Fruit fly (Drosophila melanogaster) whole organism, embryonic: Measurements from ENCODE around the gene CG14102.

Experiments used
- Adf1 ChIP-seq: fragments of 200-800 bp; sonication (Bioruptor generic); IDR thresholded peaks from 2 replicates; pipeline ENCODE4 v1.3.6; 2022; ENCODE audit warnings: missing biosample characterization, missing genetic modification characterization
- Bdp1 ChIP-seq: fragments of 200-800 bp; sonication (Bioruptor generic); optimal IDR thresholded peaks from 3 replicates; lab custom pipeline; 2016; ENCODE audit warnings: missing biosample characterization, missing genetic modification characterization
- CG11085 ChIP-seq: fragments of 200-800 bp; sonication (Bioruptor generic); IDR thresholded peaks from 2 replicates; pipeline ENCODE4 v1.3.6; 2022; ENCODE audit warnings: missing biosample characterization, missing genetic modification characterization
- CG12104 ChIP-seq: fragments of 200-800 bp; sonication (Bioruptor generic); optimal IDR thresholded peaks from 3 replicates; lab custom pipeline; 2016; ENCODE audit warnings: missing biosample characterization, missing genetic modification characterization
- CG12236 ChIP-seq: fragments of 200-800 bp; sonication (Bioruptor generic); optimal IDR thresholded peaks from 2 replicates; lab custom pipeline; 2016; ENCODE audit warnings: missing biosample characterization, missing genetic modification characterization
- CG12299 ChIP-seq: fragments of 200-800 bp; sonication (Bioruptor generic); optimal IDR thresholded peaks from 2 replicates; lab custom pipeline; 2018; ENCODE audit warnings: missing biosample characterization, mild to moderate bottlenecking, missing genetic modification characterization
- CG14441 ChIP-seq: fragments of 200-800 bp; sonication (Bioruptor generic); IDR thresholded peaks from 2 replicates; pipeline ENCODE4 v1.3.6; 2022; ENCODE audit warnings: missing biosample characterization, missing genetic modification characterization
- CG18011 ChIP-seq: fragments of 200-800 bp; sonication (Bioruptor generic); optimal IDR thresholded peaks from 2 replicates; lab custom pipeline; 2017; ENCODE audit warnings: missing biosample characterization, missing genetic modification characterization, mild to moderate bottlenecking, moderate library complexity, missing genotype
- CG1832 ChIP-seq: fragments of 200-800 bp; sonication (Bioruptor generic); optimal IDR thresholded peaks from 2 replicates; lab custom pipeline; 2017; ENCODE audit warnings: missing biosample characterization, mild to moderate bottlenecking, missing genetic modification characterization, inconsistent platforms
- CG2116 ChIP-seq: fragments of 200-800 bp; sonication (Bioruptor generic); optimal IDR thresholded peaks from 3 replicates; lab custom pipeline; 2018; ENCODE audit warnings: missing biosample characterization, mild to moderate bottlenecking, missing genetic modification characterization
- CG3281 ChIP-seq: fragments of 200-800 bp; sonication (Bioruptor generic); optimal IDR thresholded peaks from 3 replicates; lab custom pipeline; 2017; ENCODE audit warnings: missing biosample characterization, mild to moderate bottlenecking, missing genetic modification characterization
- CG34224 ChIP-seq: fragments of 200-800 bp; sonication (Bioruptor generic); IDR thresholded peaks from 3 replicates; pipeline ENCODE4 v1.3.6; 2022; ENCODE audit warnings: missing biosample characterization, missing genetic modification characterization; ENCODE audit not compliant: partially characterized antibody
- CG3726 ChIP-seq: fragments of 200-800 bp; sonication (Bioruptor generic); IDR thresholded peaks from 3 replicates; pipeline ENCODE4, ENCODE4 v1.3.6; 2022; ENCODE audit warnings: missing biosample characterization, missing genetic modification characterization
- CG4820 ChIP-seq: fragments of 200-800 bp; sonication (Bioruptor generic); optimal IDR thresholded peaks from 3 replicates; lab custom pipeline; 2016; ENCODE audit warnings: missing biosample characterization, missing genetic modification characterization
- CG6654 ChIP-seq: fragments of 200-800 bp; sonication (Bioruptor generic); optimal IDR thresholded peaks from 2 replicates; lab custom pipeline; 2017; ENCODE audit warnings: missing biosample characterization, mild to moderate bottlenecking, missing genetic modification characterization
- CG8478 ChIP-seq: fragments of >200 bp; optimal IDR thresholded peaks from 2 replicates; lab custom pipeline; 2018
- Camta ChIP-seq: fragments of 200-800 bp; sonication (Bioruptor generic); optimal IDR thresholded peaks from 2 replicates; lab custom pipeline; 2016; ENCODE audit warnings: missing biosample characterization, missing genetic modification characterization
- CoRest ChIP-seq: fragments of 200-800 bp; sonication (Bioruptor generic); optimal IDR thresholded peaks from 3 replicates; lab custom pipeline; 2018; ENCODE audit warnings: missing biosample characterization, mild to moderate bottlenecking, missing genetic modification characterization, moderate library complexity
- Dip3 ChIP-seq: fragments of 200-800 bp; sonication (Bioruptor generic); optimal IDR thresholded peaks from 3 replicates; lab custom pipeline; 2016; ENCODE audit warnings: missing biosample characterization, missing genetic modification characterization
- Drgx ChIP-seq: fragments of 200-800 bp; sonication (Bioruptor generic); IDR thresholded peaks from 2 replicates; pipeline ENCODE4 v1.3.6; 2022; ENCODE audit warnings: missing biosample characterization, missing genetic modification characterization
- Ets65A ChIP-seq: fragments of 200-800 bp; sonication (Bioruptor generic); peaks from one replicate; lab custom pipeline; 2016; ENCODE audit warnings: missing biosample characterization, missing genetic modification characterization
- Fer2 ChIP-seq: fragments of 200-800 bp; sonication (Bioruptor generic); optimal IDR thresholded peaks from 2 replicates; lab custom pipeline; 2018; ENCODE audit warnings: missing biosample characterization, mild to moderate bottlenecking, missing genetic modification characterization, moderate library complexity
- HLH3B ChIP-seq: fragments of 200-800 bp; sonication (Bioruptor generic); IDR thresholded peaks from 2 replicates; pipeline ENCODE4 v1.3.6; 2022; ENCODE audit warnings: missing biosample characterization, missing genetic modification characterization
- HLH4C ChIP-seq: fragments of 200-800 bp; sonication (Bioruptor generic); IDR thresholded peaks from 3 replicates; pipeline ENCODE4 v1.3.6; 2022; ENCODE audit warnings: missing biosample characterization, missing genetic modification characterization; ENCODE audit not compliant: partially characterized antibody
- HLH54F ChIP-seq: fragments of 200-800 bp; sonication (Bioruptor generic); optimal IDR thresholded peaks from 3 replicates; lab custom pipeline; 2016; ENCODE audit warnings: missing biosample characterization, missing genetic modification characterization
- HLHmδ ChIP-seq: fragments of 200-800 bp; sonication (Bioruptor generic); optimal IDR thresholded peaks from 2 replicates; lab custom pipeline; 2018; ENCODE audit warnings: missing biosample characterization, mild to moderate bottlenecking, missing genetic modification characterization, moderate library complexity
- Hr39 ChIP-seq: fragments of >200 bp; optimal IDR thresholded peaks from 2 replicates; lab custom pipeline; 2017
- MESR4 ChIP-seq: fragments of 200-800 bp; sonication (Bioruptor generic); optimal IDR thresholded peaks from 2 replicates; lab custom pipeline; 2018; ENCODE audit warnings: missing biosample characterization, mild to moderate bottlenecking, missing genetic modification characterization, moderate library complexity
- Mad ChIP-seq: fragments of 200-800 bp; sonication (Bioruptor generic); optimal IDR thresholded peaks from 2 replicates; lab custom pipeline; 2016; ENCODE audit warnings: missing biosample characterization, missing genetic modification characterization
- Oli ChIP-seq: fragments of 200-800 bp; sonication (Bioruptor generic); optimal IDR thresholded peaks from 2 replicates; lab custom pipeline; 2018; ENCODE audit warnings: missing biosample characterization, mild to moderate bottlenecking, missing genetic modification characterization, moderate library complexity
- Xrp1 ChIP-seq: fragments of 200-800 bp; sonication (Bioruptor generic); IDR thresholded peaks from 2 replicates; pipeline ENCODE4 v1.3.6; 2022; ENCODE audit warnings: missing biosample characterization, missing genetic modification characterization
- aop ChIP-seq: fragments of 200-800 bp; sonication (Bioruptor generic); IDR thresholded peaks from 2 replicates; pipeline ENCODE4 v1.3.6; 2022; ENCODE audit warnings: missing biosample characterization, missing genetic modification characterization
- btn ChIP-seq: fragments of 200-800 bp; sonication (Bioruptor generic); optimal IDR thresholded peaks from 2 replicates; lab custom pipeline; 2016; ENCODE audit warnings: missing biosample characterization, missing genetic modification characterization
- cas ChIP-seq: fragments of 200-800 bp; sonication (Bioruptor generic); IDR thresholded peaks from 2 replicates; pipeline ENCODE4 v1.3.6; 2022; ENCODE audit warnings: missing biosample characterization, missing genetic modification characterization
- emc ChIP-seq: fragments of 200-800 bp; sonication (Bioruptor generic); optimal IDR thresholded peaks from 2 replicates; lab custom pipeline; 2016; ENCODE audit warnings: missing biosample characterization, missing genetic modification characterization
- esg ChIP-seq: fragments of 200-800 bp; sonication (Bioruptor generic); conservative IDR thresholded peaks from 2 replicates; pipeline ENCODE4 v1.3.6; 2022; ENCODE audit warnings: missing biosample characterization, missing genetic modification characterization
- fd3F ChIP-seq: fragments of 200-800 bp; sonication (Bioruptor generic); optimal IDR thresholded peaks from 2 replicates; lab custom pipeline; 2018; ENCODE audit warnings: missing biosample characterization, mild to moderate bottlenecking, missing genetic modification characterization, moderate library complexity
- her ChIP-seq: fragments of 200-800 bp; sonication (Bioruptor generic); optimal IDR thresholded peaks from 2 replicates; lab custom pipeline; 2016; ENCODE audit warnings: missing biosample characterization, missing genetic modification characterization
- inv ChIP-seq: fragments of 200-800 bp; sonication (Bioruptor generic); IDR thresholded peaks from 2 replicates; pipeline ENCODE4 v1.3.6; 2022; ENCODE audit warnings: missing biosample characterization, missing genetic modification characterization; ENCODE audit not compliant: partially characterized antibody
- lilli ChIP-seq: fragments of 200-800 bp; sonication (Bioruptor generic); optimal IDR thresholded peaks from 3 replicates; lab custom pipeline; 2016; ENCODE audit warnings: missing biosample characterization, missing genetic modification characterization
- nmo ChIP-seq: fragments of 200-800 bp; sonication (Bioruptor generic); optimal IDR thresholded peaks from 2 replicates; lab custom pipeline; 2018; ENCODE audit warnings: missing biosample characterization, mild to moderate bottlenecking, missing genetic modification characterization, moderate library complexity
- odd ChIP-seq: fragments of 200-800 bp; sonication (Bioruptor generic); optimal IDR thresholded peaks from 2 replicates; lab custom pipeline; 2017; ENCODE audit warnings: missing biosample characterization, mild to moderate bottlenecking, missing genetic modification characterization
- org-1 ChIP-seq: fragments of 200-800 bp; sonication (Bioruptor generic); optimal IDR thresholded peaks from 2 replicates; lab custom pipeline; 2017; ENCODE audit warnings: missing biosample characterization, missing genetic modification characterization
- psq ChIP-seq: fragments of 200-800 bp; sonication (Bioruptor generic); optimal IDR thresholded peaks from 2 replicates; lab custom pipeline; 2017; ENCODE audit warnings: missing biosample characterization, missing genetic modification characterization
- rib ChIP-seq: fragments of 200-800 bp; sonication (Bioruptor generic); IDR thresholded peaks from 2 replicates; pipeline ENCODE4 v1.3.6; 2022; ENCODE audit warnings: missing biosample characterization, missing genetic modification characterization
- salm ChIP-seq: fragments of 200-800 bp; sonication (Bioruptor generic); optimal IDR thresholded peaks from 2 replicates; lab custom pipeline; 2018; ENCODE audit warnings: missing biosample characterization, mild to moderate bottlenecking, missing genetic modification characterization
- slou ChIP-seq: fragments of 200-800 bp; sonication (Bioruptor generic); optimal IDR thresholded peaks from 3 replicates; lab custom pipeline; 2016; ENCODE audit warnings: missing biosample characterization, missing genetic modification characterization
- sob ChIP-seq: fragments of 200-800 bp; sonication (Bioruptor generic); IDR thresholded peaks from 2 replicates; pipeline ENCODE4 v1.3.6; 2022; ENCODE audit warnings: missing biosample characterization, missing genetic modification characterization
- ttk ChIP-seq: fragments of 200-800 bp; sonication (Bioruptor generic); IDR thresholded peaks from 2 replicates; pipeline ENCODE4 v2.1.2; 2022; ENCODE audit warnings: missing biosample characterization, missing genetic modification characterization
- vvl ChIP-seq: fragments of 200-800 bp; sonication (Bioruptor generic); IDR thresholded peaks from 2 replicates; pipeline ENCODE4 v1.3.6; 2022; ENCODE audit warnings: missing biosample characterization, missing genetic modification characterization
- z ChIP-seq: fragments of 200-800 bp; sonication (Bioruptor generic); IDR thresholded peaks from 3 replicates; pipeline ENCODE4 v1.3.6; 2022; ENCODE audit warnings: missing biosample characterization, missing genetic modification characterization

Gene CG14102

dm6 chr3L:19817807-19818531 lies 16.9 kb upstream of the CG14102 start, which contains the start of the genes Fibp and Deaf1 (continued):
- TF ChIP-seq Oli (tag; lab: Kevin White, UChicago), result no peak
- TF ChIP-seq Ets65A, result peak; percentile 98
- peak; percentile 82 for TF ChIP-seq MESR4 (GFP tag; lab: Kevin White, UChicago)
- peak; percentile 60 for TF ChIP-seq Fer2 (tag; lab: Kevin White, UChicago)
- peak; percentile 88 for TF ChIP-seq CoRest (tag; lab: Kevin White, UChicago)
- peak; percentile 61; the same call in 1 of the 2 replicates for TF ChIP-seq Xrp1 (GFP tag; lab: Robert Waterston, UW)
- peak; percentile 43 for TF ChIP-seq CG12236 (GFP tag; lab: Kevin White, UChicago)
- peak; percentile 39 for TF ChIP-seq psq (GFP tag; lab: Kevin White, UChicago)
- peak; percentile 48 for TF ChIP-seq CG18011 (GFP tag; lab: Kevin White, UChicago)
- peak; percentile 55 for TF ChIP-seq Mad
- TF ChIP-seq CG4820, result peak; percentile 71
- TF ChIP-seq CG14441 (GFP tag; lab: Robert Waterston, UW), result peak; percentile 57; the same call in 1 of the 2 replicates
- peak; percentile 22 for TF ChIP-seq Bdp1 (GFP tag; lab: Kevin White, UChicago)
- TF ChIP-seq CG2116 (GFP tag; lab: Kevin White, UChicago), result peak; percentile 69
- TF ChIP-seq ttk (GFP tag; lab: Robert Waterston, UW), result peak; percentile 48; the same call in 1 of the 2 replicates
- peak; percentile 57; the same call in 1 of the 2 replicates for TF ChIP-seq vvl
- no peak for TF ChIP-seq CG1832
- no peak for TF ChIP-seq CG8478
- TF ChIP-seq HLH54F (GFP tag; lab: Kevin White, UChicago), result peak; percentile 88
- TF ChIP-seq sob, result peak; percentile 81; the same call in 1 of the 2 replicates
- peak; percentile 83 for TF ChIP-seq Dip3 (GFP tag; lab: Kevin White, UChicago)
- peak; percentile 11 for TF ChIP-seq CG6654 (GFP tag; lab: Kevin White, UChicago)
- TF ChIP-seq Drgx (GFP tag; lab: Robert Waterston, UW), result no peak
- TF ChIP-seq CG11085 (GFP tag; lab: Robert Waterston, UW), result peak; percentile 62
- TF ChIP-seq esg (GFP tag; lab: Robert Waterston, UW), result peak; percentile 46
- TF ChIP-seq fd3F (GFP tag; lab: Kevin White, UChicago), result peak; percentile 65
- TF ChIP-seq slou (GFP tag; lab: Kevin White, UChicago), result peak; percentile 53
- no peak for TF ChIP-seq HLHmδ (GFP tag; lab: Kevin White, UChicago)
- peak; percentile 32; the same call in 1 of the 2 replicates for TF ChIP-seq cas (GFP tag; lab: Robert Waterston, UW)
- TF ChIP-seq CG12104, result peak; percentile 74
- no peak for TF ChIP-seq org-1 (GFP tag; lab: Kevin White, UChicago)
- TF ChIP-seq z (GFP tag; lab: Robert Waterston, UW), result no peak
- 0 out of 2 replicates have a peak, but pooled peaks have one; percentile 41 for TF ChIP-seq HLH3B (GFP tag; lab: Robert Waterston, UW)
- no peak for TF ChIP-seq Hr39 (lab: Kevin White, UChicago)
- TF ChIP-seq aop (GFP tag; lab: Robert Waterston, UW), result no peak
- peak; percentile 46 for TF ChIP-seq her (GFP tag; lab: Kevin White, UChicago)
- TF ChIP-seq Adf1, result no peak; the same call in 1 of the 2 replicates
- TF ChIP-seq HLH4C, result peak; percentile 96
- peak; percentile 89 for TF ChIP-seq nmo (GFP tag; lab: Kevin White, UChicago)
- TF ChIP-seq inv, result peak; percentile 99
- peak; percentile 67 for TF ChIP-seq CG3281 (GFP tag; lab: Kevin White, UChicago)
- TF ChIP-seq CG3726 (GFP tag; lab: Robert Waterston, UW), result no peak
- TF ChIP-seq rib (GFP tag; lab: Robert Waterston, UW), result no peak
- TF ChIP-seq salm (tag; lab: Kevin White, UChicago), result no peak
- TF ChIP-seq CG34224 (GFP tag; lab: Robert Waterston, UW), result peak; percentile 91
- TF ChIP-seq emc (GFP tag; lab: Kevin White, UChicago), result peak; percentile 26
- TF ChIP-seq btn (GFP tag; lab: Kevin White, UChicago), result no peak
- TF ChIP-seq odd (GFP tag; lab: Kevin White, UChicago), result no peak
- peak; percentile 41 for TF ChIP-seq CG12299
- TF ChIP-seq Camta, result peak; percentile 77
- TF ChIP-seq lilli (GFP tag; lab: Kevin White, UChicago), result peak; percentile 89
